Worm (Caenorhabditis elegans) whole organism, L2 larva: ENCODE measurements around the gene F18E9.3.

Source experiments
- C34F6.9 ChIP-seq: fragments of 150-350 bp; optimal IDR thresholded peaks from 2 replicates; lab custom pipeline; 2014; ENCODE audit warnings: missing biosample characterization, missing genetic modification characterization
- F13H6.1 ChIP-seq: sonication (generic microtip); optimal IDR thresholded peaks from 2 replicates; lab custom pipeline; 2016; ENCODE audit warnings: missing genetic modification characterization, missing compliant biosample characterization
- ZK546.5 ChIP-seq: sonication (generic microtip); optimal IDR thresholded peaks from 2 replicates; lab custom pipeline; 2017; ENCODE audit warnings: missing biosample characterization, missing genetic modification characterization
- alr-1 ChIP-seq: fragments of 150-350 bp; optimal IDR thresholded peaks from 2 replicates; lab custom pipeline; 2014; ENCODE audit warnings: missing biosample characterization, missing genetic modification characterization
- blmp-1 ChIP-seq: sonication (generic microtip); optimal IDR thresholded peaks from 2 replicates; lab custom pipeline; 2017; ENCODE audit warnings: missing genetic modification characterization, mild to moderate bottlenecking, missing compliant biosample characterization, antibody characterized with exemption, moderate library complexity; ENCODE audit not compliant: insufficient read depth
- ceh-16 ChIP-seq: fragments of 150-350 bp; optimal IDR thresholded peaks from 2 replicates; lab custom pipeline; 2014; ENCODE audit warnings: missing biosample characterization, missing genetic modification characterization
- crh-2 ChIP-seq: sonication (generic microtip); optimal IDR thresholded peaks from 2 replicates; lab custom pipeline; 2017; ENCODE audit warnings: missing biosample characterization, missing genetic modification characterization
- egl-27 ChIP-seq: sonication (generic microtip); optimal IDR thresholded peaks from 3 replicates; lab custom pipeline; 2017; ENCODE audit warnings: missing biosample characterization, missing genetic modification reagents, missing genetic modification characterization
- elt-1 ChIP-seq: fragments of 150-350 bp; optimal IDR thresholded peaks from 2 replicates; lab custom pipeline; 2014; ENCODE audit warnings: missing biosample characterization, missing genetic modification characterization
- fos-1 ChIP-seq: fragments of 150-350 bp; optimal IDR thresholded peaks from 2 replicates; lab custom pipeline; 2014; ENCODE audit warnings: missing biosample characterization, missing genetic modification characterization
- gmeb-1 ChIP-seq: fragments of 150-350 bp; optimal IDR thresholded peaks from 2 replicates; lab custom pipeline; 2014; ENCODE audit warnings: missing biosample characterization, missing genetic modification characterization
- lin-11 ChIP-seq: fragments of 150-350 bp; sonication (generic microtip); optimal IDR thresholded peaks from 2 replicates; lab custom pipeline; 2014; ENCODE audit warnings: missing biosample characterization, missing genetic modification characterization, inconsistent platforms, mixed read lengths
- lin-13 ChIP-seq: fragments of 150-350 bp; optimal IDR thresholded peaks from 2 replicates; lab custom pipeline; 2014; ENCODE audit warnings: missing biosample characterization, missing genetic modification reagents, missing genetic modification characterization
- lsy-2 ChIP-seq, 2 experiments: fragments of 150-350 bp in 1 of 2; sonication (generic microtip) in 1 of 2; optimal IDR thresholded peaks; 2 replicates each; lab custom pipeline; 2014 to 2017; ENCODE audit warnings: missing biosample characterization in 2 of 2, missing genetic modification characterization in 2 of 2
- mbf-1 ChIP-seq: sonication (generic microtip); optimal IDR thresholded peaks from 2 replicates; lab custom pipeline; 2017; ENCODE audit warnings: missing biosample characterization, missing genetic modification characterization
- mdl-1 ChIP-seq, 2 experiments: fragments of 150-350 bp in 1 of 2; sonication (generic microtip) in 1 of 2; optimal IDR thresholded peaks; 2 replicates each; lab custom pipeline; 2017; ENCODE audit warnings: missing biosample characterization in 2 of 2, missing genetic modification characterization in 2 of 2
- nhr-10 ChIP-seq: sonication (generic microtip); optimal IDR thresholded peaks from 2 replicates; lab custom pipeline; 2017; ENCODE audit warnings: missing biosample characterization, missing genetic modification characterization
- nhr-11 ChIP-seq: fragments of 150-350 bp; optimal IDR thresholded peaks from 2 replicates; lab custom pipeline; 2014; ENCODE audit warnings: missing biosample characterization, missing genetic modification characterization
- nhr-12 ChIP-seq: fragments of 150-350 bp; optimal IDR thresholded peaks from 2 replicates; lab custom pipeline; 2014; ENCODE audit warnings: missing biosample characterization, missing genetic modification characterization
- nhr-129 ChIP-seq: fragments of 150-350 bp; optimal IDR thresholded peaks from 2 replicates; lab custom pipeline; 2014; ENCODE audit warnings: missing biosample characterization, missing genetic modification characterization
- nhr-21 ChIP-seq: fragments of 150-350 bp; optimal IDR thresholded peaks from 2 replicates; lab custom pipeline; 2014; ENCODE audit warnings: missing biosample characterization, missing genetic modification characterization
- nhr-237 ChIP-seq: fragments of 150-350 bp; optimal IDR thresholded peaks from 2 replicates; lab custom pipeline; 2014; ENCODE audit warnings: missing biosample characterization, missing genetic modification characterization
- nhr-25 ChIP-seq: fragments of 150-350 bp; sonication (generic microtip); optimal IDR thresholded peaks from 3 replicates; lab custom pipeline; 2014; ENCODE audit warnings: missing biosample characterization, missing genetic modification characterization
- nhr-6 ChIP-seq: fragments of 150-350 bp; optimal IDR thresholded peaks from 2 replicates; lab custom pipeline; 2014; ENCODE audit warnings: missing biosample characterization, missing genetic modification characterization
- nhr-77 ChIP-seq: fragments of 150-350 bp; optimal IDR thresholded peaks from 2 replicates; lab custom pipeline; 2014; ENCODE audit warnings: missing biosample characterization, missing genetic modification characterization
- peb-1 ChIP-seq: fragments of 150-350 bp; optimal IDR thresholded peaks from 2 replicates; lab custom pipeline; 2014; ENCODE audit warnings: missing biosample characterization, missing genetic modification characterization
- sem-4 ChIP-seq: fragments of 150-350 bp; optimal IDR thresholded peaks from 2 replicates; lab custom pipeline; 2014; ENCODE audit warnings: missing biosample characterization, missing genetic modification reagents, missing genetic modification characterization
- sma-3 ChIP-seq: sonication (generic microtip); optimal IDR thresholded peaks from 2 replicates; lab custom pipeline; 2016; ENCODE audit warnings: missing genetic modification reagents, missing genetic modification characterization, missing compliant biosample characterization
- sma-9 ChIP-seq, 2 experiments: fragments of 150-350 bp in 1 of 2; sonication (generic microtip) in 1 of 2; optimal IDR thresholded peaks; 2 replicates each; lab custom pipeline; 2014 to 2016; ENCODE audit warnings: missing genetic modification characterization in 2 of 2, mild to moderate bottlenecking in 1 of 2, missing biosample characterization in 1 of 2, missing compliant biosample characterization in 1 of 2, missing genetic modification reagents in 1 of 2, moderate library complexity in 1 of 2
- unc-39 ChIP-seq: fragments of 150-350 bp; optimal IDR thresholded peaks from 2 replicates; lab custom pipeline; 2014; ENCODE audit warnings: missing biosample characterization, missing genetic modification characterization
- unc-55 ChIP-seq: fragments of 150-350 bp; sonication (generic microtip); optimal IDR thresholded peaks from 3 replicates; lab custom pipeline; 2014; ENCODE audit warnings: missing biosample characterization, missing genetic modification reagents, missing genetic modification characterization
- unc-62 ChIP-seq: fragments of 150-350 bp; optimal IDR thresholded peaks from 2 replicates; lab custom pipeline; 2014; ENCODE audit warnings: missing biosample characterization, missing genetic modification reagents, missing genetic modification characterization
- zag-1 ChIP-seq: fragments of 150-350 bp; optimal IDR thresholded peaks from 2 replicates; lab custom pipeline; 2014; ENCODE audit warnings: missing biosample characterization, missing genetic modification characterization
- ztf-1 ChIP-seq: fragments of 200-800 bp; sonication (Bioruptor generic); conservative IDR thresholded peaks from 2 replicates; pipeline ENCODE4 v1.3.6; 2022; ENCODE audit warnings: missing genetic modification characterization, missing compliant biosample characterization
- ztf-4 ChIP-seq: fragments of 150-350 bp; optimal IDR thresholded peaks from 2 replicates; lab custom pipeline; 2014; ENCODE audit warnings: missing biosample characterization, missing genetic modification characterization

F18E9.3 gene

DNA sequence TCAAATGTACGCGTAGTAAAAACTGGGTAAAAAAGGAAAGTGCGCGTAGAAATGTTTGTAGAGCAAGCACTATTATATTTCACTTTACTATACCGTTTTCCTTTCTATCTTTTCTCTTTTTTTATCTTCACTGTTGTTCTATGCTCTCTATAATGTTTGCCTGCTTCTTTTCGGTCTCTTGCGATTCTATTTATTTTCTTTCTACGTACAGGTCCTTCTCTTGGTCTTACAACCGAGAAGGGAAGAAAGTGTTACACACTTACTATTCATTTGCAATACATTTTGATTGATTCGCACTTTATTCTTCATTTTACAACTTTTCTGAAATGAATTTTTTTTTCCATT, 21.5 kb upstream of the F18E9.3 start:
- TF ChIP-seq nhr-25 (tag; lab: Kevin White, UChicago) = peak; percentile 5
- peak; percentile 54 for TF ChIP-seq fos-1 (tag; lab: Kevin White, UChicago)
- no peak for TF ChIP-seq nhr-237
- peak; percentile 67 for TF ChIP-seq blmp-1 (tag; lab: Kevin White, UChicago)
- no peak for TF ChIP-seq elt-1 (tag; lab: Kevin White, UChicago)
- peak; percentile 11 for TF ChIP-seq sma-9 (GFP tag; optimal IDR thresholded peaks at IDR 0.05; lab: Kevin White, UChicago)
- TF ChIP-seq sma-9 (tag; optimal IDR thresholded peaks at IDR 0.05; lab: Kevin White, UChicago) = no peak
- TF ChIP-seq lsy-2 (tag; optimal IDR thresholded peaks at IDR 0.05; lab: Kevin White, UChicago) = no peak
- no peak for TF ChIP-seq alr-1 (tag; lab: Kevin White, UChicago)
- no peak for TF ChIP-seq ceh-16 (tag; lab: Kevin White, UChicago)
- TF ChIP-seq C34F6.9 (tag; lab: Kevin White, UChicago) = no peak
- TF ChIP-seq F13H6.1 (tag; lab: Kevin White, UChicago) = peak; percentile 31
- TF ChIP-seq gmeb-1 (tag; lab: Kevin White, UChicago) = peak; percentile 10

DNA sequence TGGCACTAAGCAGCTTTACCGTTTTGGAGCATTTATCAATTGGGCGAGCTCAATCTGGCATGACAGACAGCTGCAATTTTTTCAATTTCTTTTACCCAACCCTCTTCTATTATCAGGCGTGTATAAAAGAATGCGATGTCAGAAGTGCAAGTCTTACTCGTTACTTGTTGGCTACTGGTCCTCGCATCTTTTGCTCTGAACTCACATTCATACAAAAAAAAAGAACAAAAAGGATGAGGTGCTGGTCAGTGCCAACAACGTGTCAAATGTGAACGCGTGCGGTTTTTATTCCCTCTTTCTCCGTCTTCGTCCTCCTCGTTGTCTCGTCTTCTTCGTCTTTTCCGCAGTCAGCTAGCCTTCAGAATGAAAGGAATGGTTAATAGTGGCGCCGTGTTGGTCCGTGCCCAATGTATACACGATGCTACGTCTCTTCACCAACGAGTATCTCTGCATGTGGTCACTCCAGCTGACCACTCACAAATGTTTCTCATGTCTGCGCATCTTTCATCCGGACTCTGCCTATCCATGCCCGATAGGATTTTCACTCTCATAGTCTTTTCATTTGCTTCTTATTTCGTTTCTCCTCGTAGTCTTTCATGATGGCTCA, 20.0 kb upstream of the F18E9.3 start:
- TF ChIP-seq sem-4 (peak; percentile 3), mbf-1 (tag; lab: Kevin White, UChicago) (no peak), zag-1 (tag; lab: Kevin White, UChicago) (peak; percentile 6), nhr-6 (no peak), crh-2 (no peak), nhr-12 (no peak), mdl-1 (tag; optimal IDR thresholded peaks at IDR 0.05; lab: Kevin White, UChicago) (peak; percentile 32 to 60), F13H6.1 (tag; lab: Kevin White, UChicago) (peak; percentile 87), blmp-1 (tag; lab: Kevin White, UChicago) (no peak), ztf-1 (GFP tag; lab: Robert Waterston, UW) (no peak), ztf-4 (tag; lab: Kevin White, UChicago) (no peak), ceh-16 (tag; lab: Kevin White, UChicago) (no peak), nhr-237 (no peak), peb-1 (tag; lab: Kevin White, UChicago) (no peak), C34F6.9 (tag; lab: Kevin White, UChicago) (peak; percentile 25)

ce11 chrX:8566521-8567032, 19.4 kb upstream of the F18E9.3 start:
- no peak for TF ChIP-seq alr-1 (tag; lab: Kevin White, UChicago)
- TF ChIP-seq unc-39 (tag; lab: Kevin White, UChicago) = no peak
- TF ChIP-seq sma-3 (GFP tag; lab: Kevin White, UChicago) = no peak
- TF ChIP-seq ceh-16 (tag; lab: Kevin White, UChicago) = no peak
- TF ChIP-seq F13H6.1 (tag; lab: Kevin White, UChicago) = no peak
- TF ChIP-seq elt-1 (tag; lab: Kevin White, UChicago) = no peak
- TF ChIP-seq lin-11 = no peak
- no peak for TF ChIP-seq nhr-237
- no peak for TF ChIP-seq nhr-10
- TF ChIP-seq C34F6.9 (tag; lab: Kevin White, UChicago) = no peak
- no peak for TF ChIP-seq unc-62
- no peak for TF ChIP-seq nhr-6
- TF ChIP-seq nhr-77 (tag; lab: Kevin White, UChicago) = no peak
- TF ChIP-seq nhr-21 = peak; percentile 9
- no peak for TF ChIP-seq peb-1 (tag; lab: Kevin White, UChicago)
- no peak for TF ChIP-seq ZK546.5 (tag; lab: Kevin White, UChicago)
- no peak for TF ChIP-seq lin-13 (GFP tag; lab: Kevin White, UChicago)
- no peak for TF ChIP-seq nhr-25 (tag; lab: Kevin White, UChicago)
- TF ChIP-seq lsy-2 (tag; optimal IDR thresholded peaks at IDR 0.05; lab: Kevin White, UChicago) = peak in 1 of 2 experiments; percentile 6
- TF ChIP-seq nhr-11 (tag; lab: Kevin White, UChicago) = no peak
- no peak for TF ChIP-seq zag-1 (tag; lab: Kevin White, UChicago)
- peak; percentile 14 for TF ChIP-seq fos-1 (tag; lab: Kevin White, UChicago)
- no peak for TF ChIP-seq egl-27 (tag; lab: Kevin White, UChicago)
- TF ChIP-seq ztf-4 (tag; lab: Kevin White, UChicago) = no peak
- TF ChIP-seq, all 48 proteins: peak for 3

DNA sequence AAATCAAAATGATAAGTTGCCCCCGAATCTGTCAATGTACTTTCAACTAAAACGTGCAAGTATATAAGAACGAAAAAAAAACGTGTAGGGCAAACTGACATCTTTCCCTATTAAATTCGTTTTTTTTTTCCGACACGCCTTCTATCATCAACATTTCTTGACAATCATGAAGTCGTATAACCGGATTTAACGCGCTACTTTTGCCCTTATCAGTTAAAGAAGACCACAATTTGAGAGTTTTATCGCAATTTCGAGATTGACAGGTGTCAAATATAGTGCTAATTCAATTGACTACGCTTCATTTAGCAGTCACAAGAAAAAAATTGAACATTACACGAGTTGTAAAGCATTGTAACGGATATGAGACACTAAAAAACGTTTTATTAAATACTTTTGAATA, 18.8 kb upstream of the F18E9.3 start:
- TF ChIP-seq lin-13 (GFP tag; lab: Kevin White, UChicago) = no peak
- TF ChIP-seq nhr-21 = no peak
- peak; percentile 80 for TF ChIP-seq fos-1 (tag; lab: Kevin White, UChicago)
- no peak for TF ChIP-seq elt-1 (tag; lab: Kevin White, UChicago)
- no peak for TF ChIP-seq unc-55 (GFP tag; lab: Kevin White, UChicago)
- no peak for TF ChIP-seq sem-4
- TF ChIP-seq nhr-129 = no peak
